Fruit fly (Drosophila melanogaster) whole organism, embryonic: ENCODE data around the gene Cpr65Az.

Source experiments
- Asciz ChIP-seq: fragments of 200-800 bp; sonication (Bioruptor generic); optimal IDR thresholded peaks from 2 replicates; lab custom pipeline; 2017; ENCODE audit warnings: missing biosample characterization, mild to moderate bottlenecking, missing genetic modification characterization, missing genetic modification reagents
- Awh ChIP-seq: fragments of 200-800 bp; sonication (Bioruptor generic); IDR thresholded peaks from 2 replicates; pipeline ENCODE4, ENCODE4 v1.3.6; 2022; ENCODE audit warnings: missing biosample characterization, missing genetic modification characterization
- Blimp-1 ChIP-seq: fragments of 200-800 bp; sonication (Bioruptor generic); optimal IDR thresholded peaks from 3 replicates; lab custom pipeline; 2018; ENCODE audit warnings: missing biosample characterization, missing genetic modification characterization, mild to moderate bottlenecking, moderate library complexity, missing genetic modification reagents
- Bteb2 ChIP-seq: fragments of 200-800 bp; sonication (Bioruptor generic); optimal IDR thresholded peaks from 2 replicates; lab custom pipeline; 2016; ENCODE audit warnings: missing biosample characterization, missing genetic modification characterization
- CG13424 ChIP-seq: fragments of 200-800 bp; sonication (Bioruptor generic); optimal IDR thresholded peaks from 2 replicates; lab custom pipeline; 2019; ENCODE audit warnings: missing biosample characterization, mild to moderate bottlenecking, missing genetic modification characterization, moderate library complexity
- CG13775 ChIP-seq: fragments of 200-800 bp; sonication (Bioruptor generic); optimal IDR thresholded peaks from 3 replicates; lab custom pipeline; 2017; ENCODE audit warnings: missing biosample characterization, mild to moderate bottlenecking, missing genetic modification characterization
- CG14860 ChIP-seq: fragments of 200-800 bp; sonication (Bioruptor generic); IDR thresholded peaks from 3 replicates; pipeline ENCODE4 v1.3.6; 2022; ENCODE audit warnings: missing biosample characterization, missing genetic modification characterization; ENCODE audit not compliant: partially characterized antibody
- CG1529 ChIP-seq: fragments of 200-800 bp; sonication (Bioruptor generic); optimal IDR thresholded peaks from 3 replicates; lab custom pipeline; 2018; ENCODE audit warnings: missing biosample characterization, missing genetic modification characterization
- CG17359 ChIP-seq: fragments of 200-800 bp; sonication (Bioruptor generic); optimal IDR thresholded peaks from 3 replicates; lab custom pipeline; 2018; ENCODE audit warnings: missing biosample characterization, mild to moderate bottlenecking, missing genetic modification characterization, moderate library complexity
- CG17912 ChIP-seq: fragments of 200-800 bp; sonication (Bioruptor generic); optimal IDR thresholded peaks from 2 replicates; lab custom pipeline; 2018; ENCODE audit warnings: missing biosample characterization, mild to moderate bottlenecking, missing genetic modification characterization
- CG18599 ChIP-seq: fragments of 200-800 bp; sonication (Bioruptor generic); optimal IDR thresholded peaks from 3 replicates; lab custom pipeline; 2017; ENCODE audit warnings: missing biosample characterization, missing genetic modification characterization, mild to moderate bottlenecking, moderate library complexity, missing genetic modification reagents
- CG2129 ChIP-seq: fragments of 200-800 bp; sonication (Bioruptor generic); IDR thresholded peaks from 2 replicates; pipeline ENCODE4 v1.3.6; 2022; ENCODE audit warnings: missing biosample characterization, missing genetic modification characterization; ENCODE audit not compliant: partially characterized antibody
- CG31365 ChIP-seq: fragments of 200-800 bp; sonication (Bioruptor generic); optimal IDR thresholded peaks from 2 replicates; lab custom pipeline; 2018; ENCODE audit warnings: missing biosample characterization, mild to moderate bottlenecking, missing genetic modification characterization
- CG34422 ChIP-seq: fragments of 200-800 bp; sonication (Bioruptor generic); IDR thresholded peaks from 3 replicates; pipeline ENCODE4 v1.3.6; 2022; ENCODE audit warnings: missing biosample characterization, missing genetic modification characterization
- CG6689 ChIP-seq: fragments of 200-800 bp; sonication (Bioruptor generic); IDR thresholded peaks from 2 replicates; pipeline ENCODE4 v1.3.6; 2022; ENCODE audit warnings: missing biosample characterization, missing genetic modification characterization
- CG7987 ChIP-seq: fragments of 200-800 bp; sonication (Bioruptor generic); optimal IDR thresholded peaks from 2 replicates; lab custom pipeline; 2018; ENCODE audit warnings: missing biosample characterization, mild to moderate bottlenecking, missing genetic modification characterization, moderate library complexity
- Camta ChIP-seq: fragments of 200-800 bp; sonication (Bioruptor generic); optimal IDR thresholded peaks from 2 replicates; lab custom pipeline; 2016; ENCODE audit warnings: missing biosample characterization, missing genetic modification characterization
- D ChIP-seq, 2 experiments: fragments of 200-800 bp in 1 of 2; fragments of >200 bp in 1 of 2; sonication (Bioruptor generic) in 1 of 2; optimal IDR thresholded peaks; 2 replicates in 1 of 2; 3 replicates in 1 of 2; lab custom pipeline; 2017; ENCODE audit warnings: mild to moderate bottlenecking in 1 of 2, missing biosample characterization in 1 of 2, missing genetic modification characterization in 1 of 2, missing genetic modification reagents in 1 of 2
- Dad ChIP-seq: fragments of 200-800 bp; sonication (Bioruptor generic); optimal IDR thresholded peaks from 3 replicates; lab custom pipeline; 2016; ENCODE audit warnings: missing biosample characterization, missing genetic modification characterization
- Dp ChIP-seq: fragments of 200-800 bp; sonication (Bioruptor generic); optimal IDR thresholded peaks from 2 replicates; lab custom pipeline; 2018; ENCODE audit warnings: missing biosample characterization, mild to moderate bottlenecking, missing genetic modification characterization, moderate library complexity
- Eip74EF ChIP-seq, 2 experiments: fragments of 200-800 bp in 1 of 2; fragments of >200 bp in 1 of 2; sonication (Bioruptor generic) in 1 of 2; optimal IDR thresholded peaks; 2 replicates each; lab custom pipeline; 2017 to 2019; ENCODE audit warnings: missing biosample characterization in 2 of 2, missing genetic modification characterization in 2 of 2, mild to moderate bottlenecking in 1 of 2, moderate library complexity in 1 of 2
- Fer1 ChIP-seq: fragments of 200-800 bp; sonication (Bioruptor generic); optimal IDR thresholded peaks from 2 replicates; lab custom pipeline; 2017; ENCODE audit warnings: missing biosample characterization, mild to moderate bottlenecking, missing genetic modification characterization
- H2.0 ChIP-seq: fragments of 200-800 bp; sonication (Bioruptor generic); IDR thresholded peaks from 2 replicates; pipeline ENCODE4 v1.3.6; 2022; ENCODE audit warnings: missing biosample characterization, missing genetic modification characterization
- HmgD ChIP-seq: fragments of 200-800 bp; sonication (Bioruptor generic); optimal IDR thresholded peaks from 3 replicates; lab custom pipeline; 2016; ENCODE audit warnings: missing biosample characterization, missing genetic modification characterization
- Hr3 ChIP-seq: fragments of 200-800 bp; sonication (Bioruptor generic); optimal IDR thresholded peaks from 3 replicates; lab custom pipeline; 2016; ENCODE audit warnings: missing biosample characterization, missing genetic modification characterization
- Rx ChIP-seq: fragments of 200-800 bp; sonication (Bioruptor generic); IDR thresholded peaks from 2 replicates; pipeline ENCODE4 v1.3.6; 2022; ENCODE audit warnings: missing biosample characterization, missing genetic modification characterization
- abd-A ChIP-seq: fragments of 200-800 bp; sonication (Bioruptor generic); optimal IDR thresholded peaks from 3 replicates; lab custom pipeline; 2019; ENCODE audit warnings: missing biosample characterization, mild to moderate bottlenecking, missing genetic modification characterization, moderate library complexity
- chinmo ChIP-seq: fragments of 200-800 bp; sonication (Bioruptor generic); IDR thresholded peaks from 4 replicates; pipeline ENCODE4 v1.3.6; 2022; ENCODE audit warnings: missing biosample characterization, missing genetic modification characterization; ENCODE audit not compliant: partially characterized antibody
- danr ChIP-seq: fragments of 200-800 bp; sonication (Bioruptor generic); IDR thresholded peaks from 2 replicates; pipeline ENCODE4 v1.3.6; 2022; ENCODE audit warnings: missing biosample characterization, missing genetic modification characterization
- fd64A ChIP-seq: fragments of 200-800 bp; sonication (Bioruptor generic); optimal IDR thresholded peaks from 3 replicates; lab custom pipeline; 2018; ENCODE audit warnings: missing biosample characterization, mild to moderate bottlenecking, missing genetic modification characterization
- gem ChIP-seq: fragments of 200-800 bp; sonication (Bioruptor generic); optimal IDR thresholded peaks from 2 replicates; lab custom pipeline; 2019; ENCODE audit warnings: missing biosample characterization, mild to moderate bottlenecking, missing genetic modification characterization, moderate library complexity
- hkb ChIP-seq, 2 experiments: fragments of 200-800 bp in 1 of 2; fragments of >200 bp in 1 of 2; sonication (Bioruptor generic) in 1 of 2; IDR thresholded peaks in 1 of 2; optimal IDR thresholded peaks in 1 of 2; 2 replicates each; pipeline versions ENCODE4 v1.3.6 to Lab custom; 2017 to 2022; ENCODE audit warnings: missing biosample characterization in 1 of 2, missing genetic modification characterization in 1 of 2
- kah ChIP-seq: fragments of 200-800 bp; sonication (Bioruptor generic); optimal IDR thresholded peaks from 2 replicates; lab custom pipeline; 2018; ENCODE audit warnings: missing biosample characterization, mild to moderate bottlenecking, missing genetic modification characterization
- klu ChIP-seq: fragments of 200-800 bp; sonication (Bioruptor generic); IDR thresholded peaks from 2 replicates; pipeline ENCODE4 v1.3.6; 2022; ENCODE audit warnings: missing biosample characterization, missing genetic modification characterization
- lab ChIP-seq: fragments of 200-800 bp; sonication (Bioruptor generic); optimal IDR thresholded peaks from 3 replicates; lab custom pipeline; 2017; ENCODE audit warnings: missing biosample characterization, missing genetic modification characterization, mild to moderate bottlenecking, moderate library complexity, missing genetic modification reagents
- maf-S ChIP-seq: fragments of 200-800 bp; sonication (Bioruptor generic); optimal IDR thresholded peaks from 2 replicates; lab custom pipeline; 2016; ENCODE audit warnings: missing biosample characterization, missing genetic modification characterization
- mam ChIP-seq: fragments of 200-800 bp; sonication (Bioruptor generic); optimal IDR thresholded peaks from 3 replicates; lab custom pipeline; 2016; ENCODE audit warnings: missing biosample characterization, missing genetic modification characterization
- nau ChIP-seq: fragments of 200-800 bp; sonication (Bioruptor generic); optimal IDR thresholded peaks from 3 replicates; lab custom pipeline; 2017; ENCODE audit warnings: missing biosample characterization, mild to moderate bottlenecking, missing genetic modification characterization, missing genetic modification reagents
- otp ChIP-seq: fragments of 200-800 bp; sonication (Bioruptor generic); IDR thresholded peaks from 3 replicates; pipeline ENCODE4, ENCODE4 v1.3.6; 2022; ENCODE audit warnings: missing biosample characterization, missing genetic modification characterization
- rib ChIP-seq: fragments of 200-800 bp; sonication (Bioruptor generic); IDR thresholded peaks from 2 replicates; pipeline ENCODE4 v1.3.6; 2022; ENCODE audit warnings: missing biosample characterization, missing genetic modification characterization
- schlank ChIP-seq: fragments of 200-800 bp; sonication (Bioruptor generic); optimal IDR thresholded peaks from 2 replicates; lab custom pipeline; 2018; ENCODE audit warnings: missing biosample characterization, mild to moderate bottlenecking, missing genetic modification characterization
- sd ChIP-seq: fragments of 200-800 bp; sonication (Bioruptor generic); optimal IDR thresholded peaks from 3 replicates; lab custom pipeline; 2018; ENCODE audit warnings: missing biosample characterization, mild to moderate bottlenecking, missing genetic modification characterization, moderate library complexity
- usp ChIP-seq: fragments of >200 bp; optimal IDR thresholded peaks from 2 replicates; lab custom pipeline; 2017; ENCODE audit warnings: missing biosample characterization, missing genetic modification characterization
- vvl ChIP-seq: fragments of 200-800 bp; sonication (Bioruptor generic); IDR thresholded peaks from 2 replicates; pipeline ENCODE4 v1.3.6; 2022; ENCODE audit warnings: missing biosample characterization, missing genetic modification characterization
- zf30C ChIP-seq: fragments of 200-800 bp; sonication (Bioruptor generic); optimal IDR thresholded peaks from 3 replicates; lab custom pipeline; 2018; ENCODE audit warnings: missing biosample characterization, mild to moderate bottlenecking, missing genetic modification characterization
- zfh2 ChIP-seq: fragments of 200-800 bp; sonication (Bioruptor generic); optimal IDR thresholded peaks from 2 replicates; lab custom pipeline; 2016; ENCODE audit warnings: missing biosample characterization, missing genetic modification characterization

Gene Cpr65Az

DNA sequence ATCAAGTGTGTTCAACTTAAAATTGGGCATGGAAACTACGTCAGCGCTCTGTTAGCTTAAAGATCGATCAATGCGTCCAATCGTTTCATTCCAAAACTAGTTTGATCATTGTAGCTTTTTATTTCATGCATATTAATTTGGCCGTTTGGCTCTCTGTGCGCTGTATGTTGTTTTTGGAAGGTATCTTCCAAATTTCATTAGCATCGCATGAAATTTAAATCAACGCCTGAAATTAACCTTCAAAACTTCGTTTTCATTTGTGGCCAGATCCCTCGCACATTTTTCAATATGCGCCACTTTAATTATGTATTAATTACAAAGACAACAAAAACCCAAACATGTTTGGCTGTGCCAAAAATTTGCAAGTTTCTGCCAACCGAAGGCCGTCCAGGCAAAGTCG, 22.0 kb upstream of the Cpr65Az start:
- no peak for TF ChIP-seq Dp (GFP tag; lab: Kevin White, UChicago)
- TF ChIP-seq zfh2 (GFP tag; lab: Kevin White, UChicago) = no peak
- TF ChIP-seq CG18599 (GFP tag; lab: Kevin White, UChicago) = no peak
- TF ChIP-seq CG7987 = no peak
- no peak for TF ChIP-seq D (optimal IDR thresholded peaks at IDR 0.05; lab: Kevin White, UChicago)
- TF ChIP-seq D (GFP tag; optimal IDR thresholded peaks at IDR 0.05; lab: Kevin White, UChicago) = no peak
- TF ChIP-seq CG14860 (GFP tag; lab: Robert Waterston, UW) = no peak
- TF ChIP-seq abd-A (tag; lab: Kevin White, UChicago) = peak; percentile 62
- TF ChIP-seq zf30C (GFP tag; lab: Kevin White, UChicago) = no peak
- no peak for TF ChIP-seq HmgD (GFP tag; lab: Kevin White, UChicago)
- TF ChIP-seq vvl (GFP tag; lab: Robert Waterston, UW) = peak; percentile 76
- TF ChIP-seq sd (tag; lab: Kevin White, UChicago) = peak; percentile 51
- TF ChIP-seq rib = peak; percentile 51; the same call in 1 of the 2 replicates
- no peak for TF ChIP-seq H2.0 (GFP tag; lab: Robert Waterston, UW)
- TF ChIP-seq hkb (optimal IDR thresholded peaks at IDR 0.05; lab: Kevin White, UChicago) = no peak
- TF ChIP-seq hkb (GFP tag; IDR thresholded peaks at IDR 0.05; lab: Robert Waterston, UW) = no peak
- TF ChIP-seq Camta (GFP tag; lab: Kevin White, UChicago) = no peak
- no peak for TF ChIP-seq Dad (GFP tag; lab: Kevin White, UChicago)
- TF ChIP-seq chinmo (GFP tag; lab: Robert Waterston, UW) = peak; percentile 79; the same call in 3 of the 4 replicates
- TF ChIP-seq CG6689 (GFP tag; lab: Robert Waterston, UW) = no peak
- TF ChIP-seq Hr3 (GFP tag; lab: Kevin White, UChicago) = no peak
- TF ChIP-seq Rx (GFP tag; lab: Robert Waterston, UW) = no peak
- TF ChIP-seq, all 482 proteins: peak for 5

DNA sequence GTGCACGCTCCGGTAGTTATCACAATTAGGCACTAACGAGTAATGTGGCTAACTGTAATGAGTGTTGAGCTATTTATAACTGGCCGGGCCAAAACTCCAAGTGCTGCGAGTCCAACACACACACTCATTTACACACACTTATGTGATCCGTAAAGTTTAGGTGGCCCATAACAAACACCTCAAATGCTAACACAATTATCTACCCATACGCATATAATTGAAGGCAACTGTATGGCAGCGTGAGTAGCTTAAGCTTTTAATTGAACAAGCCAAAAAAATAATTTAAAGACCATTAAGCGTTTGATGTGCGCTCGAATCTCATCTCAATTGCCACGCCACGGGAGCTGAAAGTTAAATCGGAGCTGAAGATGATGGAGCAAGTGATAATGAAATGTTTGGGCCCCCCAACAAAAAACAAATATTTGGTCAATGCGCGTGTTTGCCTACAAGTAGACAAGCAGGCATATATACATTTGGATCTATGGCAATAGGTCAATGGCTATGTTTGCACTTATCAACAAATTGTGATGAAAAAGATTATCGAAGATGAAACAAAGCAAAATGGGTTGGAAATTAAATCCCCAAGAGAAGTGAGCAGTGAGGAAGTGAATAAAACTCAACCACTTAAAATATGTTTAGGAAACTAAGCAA, 20.6 kb upstream of the Cpr65Az start, which contains the start of gene Cpr65Av:
TSS of gene Cpr65Av (minus strand) at position 51 of the 651 bp plus-strand sequence.
- peak; percentile 25 for TF ChIP-seq lab (GFP tag; lab: Kevin White, UChicago)
- no peak for TF ChIP-seq schlank
- TF ChIP-seq gem (tag; lab: Kevin White, UChicago) = peak; percentile 32
- TF ChIP-seq Awh (GFP tag; lab: Robert Waterston, UW) = peak; percentile 55
- peak; percentile 13 for TF ChIP-seq CG17912
- TF ChIP-seq HmgD (GFP tag; lab: Kevin White, UChicago) = no peak
- no peak for TF ChIP-seq danr (GFP tag; lab: Robert Waterston, UW)
- TF ChIP-seq usp (GFP tag; lab: Kevin White, UChicago) = no peak
- TF ChIP-seq otp = peak; percentile 17; the same call in 1 of the 3 replicates
- no peak for TF ChIP-seq Bteb2 (GFP tag; lab: Kevin White, UChicago)
- peak; percentile 39 for TF ChIP-seq CG13424 (tag; lab: Kevin White, UChicago)
- TF ChIP-seq nau (GFP tag; lab: Kevin White, UChicago) = peak; percentile 3
- peak; percentile 13 for TF ChIP-seq Blimp-1 (GFP tag; lab: Kevin White, UChicago)
- TF ChIP-seq kah = no peak
- peak; percentile 16 for TF ChIP-seq fd64A
- TF ChIP-seq CG34422 (GFP tag; lab: Robert Waterston, UW) = no peak
- TF ChIP-seq CG17359 (tag; lab: Kevin White, UChicago) = peak; percentile 40
- TF ChIP-seq CG31365 (tag; lab: Kevin White, UChicago) = no peak
- TF ChIP-seq CG13775 (GFP tag; lab: Kevin White, UChicago) = no peak
- TF ChIP-seq Fer1 = peak; percentile 25
- TF ChIP-seq mam = no peak
- no peak for TF ChIP-seq CG2129
- peak; percentile 20 for TF ChIP-seq CG1529 (GFP tag; lab: Kevin White, UChicago)
- peak; percentile 33 for TF ChIP-seq Asciz
- peak in 1 of 2 experiments; percentile 11 for TF ChIP-seq Eip74EF (GFP tag; optimal IDR thresholded peaks at IDR 0.05; lab: Kevin White, UChicago)
- no peak for TF ChIP-seq hkb (optimal IDR thresholded peaks at IDR 0.05; lab: Kevin White, UChicago)
- peak; percentile 28; the same call in 1 of the 2 replicates for TF ChIP-seq hkb (GFP tag; IDR thresholded peaks at IDR 0.05; lab: Robert Waterston, UW)
- no peak for TF ChIP-seq klu (GFP tag; lab: Robert Waterston, UW)
- TF ChIP-seq maf-S (GFP tag; lab: Kevin White, UChicago) = no peak
